Worm (Caenorhabditis elegans) whole organism, young adult: ENCODE results near the gene srd-69.

ENCODE experiments used
- bed-2 ChIP-seq: fragments of 200-800 bp; sonication (Bioruptor generic); IDR thresholded peaks from 2 replicates; pipeline ENCODE4 v1.3.6; 2022; ENCODE audit warnings: missing genetic modification reagents, missing genetic modification characterization, missing compliant biosample characterization
- ccch-3 ChIP-seq: fragments of 200-800 bp; sonication (Bioruptor generic); optimal IDR thresholded peaks from 2 replicates; lab custom pipeline; 2018; ENCODE audit warnings: mild to moderate bottlenecking, missing genetic modification characterization, missing compliant biosample characterization
- cebp-1 ChIP-seq, 2 experiments: fragments of 200-800 bp in 1 of 2; sonication (Bioruptor generic) in 1 of 2; sonication (generic microtip) in 1 of 2; IDR thresholded peaks in 1 of 2; optimal IDR thresholded peaks in 1 of 2; 2 replicates each; pipeline versions ENCODE4 v1.3.6 to Lab custom; 2017 to 2022; ENCODE audit warnings: missing compliant biosample characterization in 2 of 2, missing genetic modification characterization in 2 of 2, mild to moderate bottlenecking in 1 of 2, missing genetic modification reagents in 1 of 2, moderate library complexity in 1 of 2
- dpl-1 ChIP-seq: fragments of 150-350 bp; optimal IDR thresholded peaks from 2 replicates; lab custom pipeline; 2014; ENCODE audit warnings: missing biosample characterization, missing genetic modification reagents, missing genetic modification characterization
- ekl-4 ChIP-seq: fragments of 200-800 bp; sonication (Bioruptor generic); IDR thresholded peaks from 2 replicates; pipeline ENCODE4 v1.3.6; 2022; ENCODE audit warnings: missing genetic modification reagents, missing genetic modification characterization, missing compliant biosample characterization
- hlh-12 ChIP-seq: sonication (generic microtip); optimal IDR thresholded peaks from 2 replicates; lab custom pipeline; 2016; ENCODE audit warnings: missing genetic modification characterization, missing compliant biosample characterization
- lin-26 ChIP-seq: fragments of 200-800 bp; sonication (Bioruptor generic); IDR thresholded peaks from 2 replicates; pipeline ENCODE4 v1.3.6; 2022; ENCODE audit warnings: missing genetic modification reagents, missing genetic modification characterization, missing compliant biosample characterization
- lin-54 ChIP-seq: fragments of 200-800 bp; sonication (Bioruptor generic); optimal IDR thresholded peaks from 2 replicates; lab custom pipeline; 2018; ENCODE audit warnings: mild to moderate bottlenecking, missing genetic modification characterization, missing compliant biosample characterization
- lsl-1 ChIP-seq: fragments of 200-800 bp; sonication (Bioruptor generic); optimal IDR thresholded peaks from 2 replicates; lab custom pipeline; 2018; ENCODE audit warnings: mild to moderate bottlenecking, missing genetic modification characterization, moderate library complexity, missing compliant biosample characterization
- madf-6 ChIP-seq: fragments of 200-800 bp; sonication (Bioruptor generic); IDR thresholded peaks from 2 replicates; pipeline ENCODE4 v1.3.6; 2022; ENCODE audit warnings: missing genetic modification reagents, missing genetic modification characterization, missing compliant biosample characterization
- nhr-27 ChIP-seq: fragments of 200-800 bp; sonication (Bioruptor generic); optimal IDR thresholded peaks from 2 replicates; lab custom pipeline; 2018; ENCODE audit warnings: mild to moderate bottlenecking, missing genetic modification characterization, moderate library complexity, missing compliant biosample characterization
- tlf-1 ChIP-seq: fragments of 200-800 bp; sonication (Bioruptor generic); optimal IDR thresholded peaks from 2 replicates; lab custom pipeline; 2018; ENCODE audit warnings: mild to moderate bottlenecking, missing genetic modification characterization, missing compliant biosample characterization
- ztf-18 ChIP-seq: sonication (generic microtip); optimal IDR thresholded peaks from 2 replicates; lab custom pipeline; 2016; ENCODE audit warnings: missing genotype, mild to moderate bottlenecking, missing genetic modification characterization, missing compliant biosample characterization
- ztf-28 ChIP-seq: fragments of 200-800 bp; sonication (Bioruptor generic); IDR thresholded peaks from 2 replicates; pipeline ENCODE4 v1.3.6; 2022; ENCODE audit warnings: missing genetic modification reagents, missing genetic modification characterization, missing compliant biosample characterization

DNA sequence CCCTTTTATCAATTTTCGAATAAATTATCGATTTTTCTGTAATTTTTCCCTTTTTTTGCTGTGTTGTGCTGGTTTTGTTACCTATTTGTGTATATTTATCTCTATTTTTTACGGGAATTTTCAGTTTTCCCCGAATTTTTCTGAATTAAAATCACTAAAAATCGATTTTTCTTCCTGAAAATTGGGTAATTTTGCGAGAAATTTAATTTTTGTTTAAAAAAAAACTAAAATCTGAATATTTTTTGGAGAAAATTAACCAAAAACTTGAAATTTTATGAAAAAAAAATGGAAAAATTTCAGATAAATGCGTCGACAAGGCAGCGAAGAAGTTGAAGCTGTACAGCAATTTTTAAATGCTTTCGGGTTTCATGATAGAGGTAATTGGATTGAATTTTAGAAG, 15.5 kb upstream of the srd-69 start, which contains the start of gene gip-1:
- no peak for TF ChIP-seq ekl-4 (GFP tag; lab: Robert Waterston, UW)
- TF ChIP-seq dpl-1 (GFP tag; lab: Kevin White, UChicago) = no peak
- no peak for TF ChIP-seq ztf-18
- no peak for TF ChIP-seq bed-2
- no peak for TF ChIP-seq lin-26 (GFP tag; lab: Robert Waterston, UW)
- TF ChIP-seq hlh-12 (tag; lab: Kevin White, UChicago) = no peak
- no peak for TF ChIP-seq madf-6 (GFP tag; lab: Robert Waterston, UW)
- TF ChIP-seq tlf-1 (GFP tag; lab: Kevin White, UChicago) = no peak
- no peak for TF ChIP-seq ztf-28
- no peak for TF ChIP-seq ccch-3
- no peak for TF ChIP-seq lsl-1 (GFP tag; lab: Kevin White, UChicago)
- no peak for TF ChIP-seq nhr-27 (tag; lab: Kevin White, UChicago)
- TF ChIP-seq cebp-1 (GFP tag; IDR thresholded peaks at IDR 0.05; lab: Robert Waterston, UW) = no peak
- no peak for TF ChIP-seq cebp-1 (tag; optimal IDR thresholded peaks at IDR 0.05; lab: Kevin White, UChicago)
- no peak for TF ChIP-seq lin-54
